Worm (Caenorhabditis elegans) whole organism, mixed stage, embryonic: Measurements from ENCODE around the gene Y43F8C.15.

Experiments
- ceh-43 ChIP-seq: fragments of 200-800 bp; sonication (Bioruptor generic); optimal IDR thresholded peaks from 2 replicates; lab custom pipeline; 2018; ENCODE audit warnings: mild to moderate bottlenecking, missing genetic modification characterization, moderate library complexity, missing compliant biosample characterization
- lsy-2 ChIP-seq: fragments of 150-350 bp; optimal IDR thresholded peaks from 2 replicates; lab custom pipeline; 2014; ENCODE audit warnings: missing biosample characterization, missing genetic modification characterization
- pha-4 ChIP-seq: fragments of 150-350 bp; optimal IDR thresholded peaks from 2 replicates; lab custom pipeline; 2018; ENCODE audit warnings: missing biosample characterization, missing genetic modification reagents, missing genetic modification characterization

ce11 chrV:19719253-19719652 lies 8.8 kb upstream of the Y43F8C.15 start, which contains the start of gene Y116F11A.6:
- TF ChIP-seq lsy-2 (tag; lab: Kevin White, UChicago): no peak
- TF ChIP-seq pha-4 (tag; lab: Kevin White, UChicago): no peak
- no peak for TF ChIP-seq ceh-43 (GFP tag; lab: Kevin White, UChicago)
